Worm (Caenorhabditis elegans): ENCODE data around the gene Y37H2A.14.

DNA sequence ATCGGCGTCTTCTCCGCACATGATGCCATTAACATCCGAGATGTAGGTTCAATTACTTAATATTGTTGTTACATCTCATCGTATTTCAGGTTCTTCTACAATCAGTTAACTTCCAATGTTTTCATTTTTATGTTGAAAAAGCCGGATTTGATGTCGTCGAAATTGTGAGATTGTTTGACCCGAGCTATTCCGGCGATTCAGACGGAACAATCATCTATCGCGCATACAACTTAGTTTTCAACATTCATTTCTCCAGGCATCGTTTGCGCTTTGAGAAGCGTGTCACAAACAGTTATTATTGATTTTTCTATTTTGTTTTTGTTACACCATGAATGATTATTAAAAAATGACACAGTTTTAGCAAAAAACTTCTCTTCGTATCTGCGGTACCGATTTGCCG is 15.0 kb upstream of the Y37H2A.14 start:
- TF ChIP-seq nhr-237 (tag; optimal IDR thresholded peaks at IDR 0.05) (no peak), unc-62 (GFP tag; optimal IDR thresholded peaks at IDR 0.05) (no peak), ceh-39 (tag; optimal IDR thresholded peaks at IDR 0.05) (no peak), nhr-12 (tag; optimal IDR thresholded peaks at IDR 0.05) (no peak), elt-3 (tag; optimal IDR thresholded peaks at IDR 0.05) (no peak), mep-1 (tag; optimal IDR thresholded peaks at IDR 0.05) (no peak), ces-1 (GFP tag; optimal IDR thresholded peaks at IDR 0.05) (no peak)
